Fruit fly (Drosophila melanogaster) whole organism, wandering third instar larva: ENCODE results near the gene CG42671.

Experiments used
- Abd-B ChIP-seq: fragments of >200 bp; optimal IDR thresholded peaks from 2 replicates; lab custom pipeline; 2017; ENCODE audit warnings: missing biosample characterization, missing genetic modification characterization
- CG32264 ChIP-seq: fragments of 200-800 bp; sonication (Bioruptor generic); optimal IDR thresholded peaks from 2 replicates; lab custom pipeline; 2016; ENCODE audit warnings: missing biosample characterization, missing genetic modification characterization
- CG9705 ChIP-seq: fragments of 200-800 bp; sonication (Bioruptor generic); optimal IDR thresholded peaks from 2 replicates; lab custom pipeline; 2018; ENCODE audit warnings: missing biosample characterization, mild to moderate bottlenecking, missing genetic modification characterization
- CrebA ChIP-seq: fragments of 200-800 bp; sonication (Bioruptor generic); optimal IDR thresholded peaks from 2 replicates; lab custom pipeline; 2016; ENCODE audit warnings: missing biosample characterization, mild to moderate bottlenecking, missing genetic modification characterization, borderline replicate concordance
- Dfd ChIP-seq: fragments of >200 bp; optimal IDR thresholded peaks from 2 replicates; lab custom pipeline; 2017; ENCODE audit warnings: missing biosample characterization, missing genetic modification characterization
- Dif ChIP-seq: fragments of 200-275, 200-300 bp; sonication (Bioruptor generic); optimal IDR thresholded peaks from 2 replicates; lab custom pipeline; 2018; ENCODE audit warnings: missing biosample characterization, missing genetic modification characterization; ENCODE audit not compliant: partially characterized antibody
- HLH106 ChIP-seq: fragments of 200-800 bp; optimal IDR thresholded peaks from 3 replicates; lab custom pipeline; 2019; ENCODE audit warnings: missing biosample characterization, mild to moderate bottlenecking, missing genetic modification characterization, moderate library complexity
- Hnf4 ChIP-seq: fragments of 200-800 bp; sonication (Bioruptor generic); optimal IDR thresholded peaks from 2 replicates; lab custom pipeline; 2016; ENCODE audit warnings: missing biosample characterization, mild to moderate bottlenecking, missing genetic modification characterization
- Hr78 ChIP-seq: fragments of >200 bp; optimal IDR thresholded peaks from 2 replicates; lab custom pipeline; 2017; ENCODE audit warnings: missing biosample characterization, missing genetic modification characterization
- Hr83 ChIP-seq: fragments of 200-300 bp; sonication (Bioruptor generic); optimal IDR thresholded peaks from 2 replicates; lab custom pipeline; 2016; ENCODE audit warnings: missing biosample characterization, mild to moderate bottlenecking, missing genetic modification characterization, moderate library complexity; ENCODE audit not compliant: poor library complexity, severe bottlenecking
- Jra ChIP-seq: sonication (Bioruptor generic); optimal IDR thresholded peaks from 2 replicates; lab custom pipeline; 2016; ENCODE audit warnings: missing biosample characterization, missing genetic modification characterization
- Mio ChIP-seq: sonication (Bioruptor generic); optimal IDR thresholded peaks from 2 replicates; lab custom pipeline; 2016; ENCODE audit warnings: missing biosample characterization, missing genetic modification characterization
- Myc ChIP-seq: fragments of >200 bp; optimal IDR thresholded peaks from 2 replicates; lab custom pipeline; 2017
- OdsH ChIP-seq: fragments of 200-800 bp; sonication (Bioruptor generic); optimal IDR thresholded peaks from 2 replicates; lab custom pipeline; 2016; ENCODE audit warnings: missing biosample characterization, mild to moderate bottlenecking, missing genetic modification characterization
- Sp1 ChIP-seq: fragments of 200-800 bp; sonication (Bioruptor generic); optimal IDR thresholded peaks from 3 replicates; lab custom pipeline; 2019; ENCODE audit warnings: missing biosample characterization, mild to moderate bottlenecking, missing genetic modification characterization, moderate library complexity
- br ChIP-seq: fragments of 200-800 bp; sonication (Bioruptor generic); optimal IDR thresholded peaks from 2 replicates; lab custom pipeline; 2016; ENCODE audit warnings: missing biosample characterization, missing genetic modification characterization
- brk ChIP-seq: fragments of 200-800 bp; sonication (Bioruptor generic); optimal IDR thresholded peaks from 2 replicates; lab custom pipeline; 2016; ENCODE audit warnings: missing biosample characterization, mild to moderate bottlenecking, missing genetic modification characterization
- dl ChIP-seq, 2 experiments: fragments of 175-275, 200-275 bp in 1 of 2; fragments of 200-275 bp in 1 of 2; sonication (Bioruptor generic); optimal IDR thresholded peaks; lab custom pipeline; 2018; ENCODE audit warnings: mild to moderate bottlenecking in 2 of 2, missing biosample characterization in 2 of 2, missing genetic modification characterization in 2 of 2, moderate library complexity in 2 of 2; ENCODE audit not compliant: partially characterized antibody in 2 of 2, insufficient read depth in 1 of 2
- dsf ChIP-seq: sonication (Bioruptor generic); optimal IDR thresholded peaks from 2 replicates; lab custom pipeline; 2016; ENCODE audit warnings: missing biosample characterization, missing genetic modification characterization, borderline replicate concordance
- foxo ChIP-seq, 2 experiments: fragments of 200-800 bp; sonication (Bioruptor generic); optimal IDR thresholded peaks; 2 replicates in 1 of 2; 3 replicates in 1 of 2; lab custom pipeline; 2016 to 2017; ENCODE audit warnings: missing biosample characterization in 2 of 2, missing genetic modification characterization in 2 of 2
- fru ChIP-seq: fragments of 200-800 bp; sonication (Bioruptor generic); optimal IDR thresholded peaks from 3 replicates; lab custom pipeline; 2016; ENCODE audit warnings: missing biosample characterization, mild to moderate bottlenecking, missing genetic modification characterization
- lola ChIP-seq: fragments of >200 bp; optimal IDR thresholded peaks from 2 replicates; lab custom pipeline; 2017; ENCODE audit warnings: missing biosample characterization, missing genetic modification characterization
- pan ChIP-seq: fragments of >200 bp; optimal IDR thresholded peaks from 2 replicates; lab custom pipeline; 2017
- psq ChIP-seq: fragments of 200-800 bp; sonication (Bioruptor generic); optimal IDR thresholded peaks from 3 replicates; lab custom pipeline; 2017; ENCODE audit warnings: missing biosample characterization, mild to moderate bottlenecking, missing genetic modification characterization, moderate library complexity
- rgr ChIP-seq: fragments of 200-800 bp; sonication (Bioruptor generic); optimal IDR thresholded peaks from 3 replicates; lab custom pipeline; 2016; ENCODE audit warnings: missing biosample characterization, mild to moderate bottlenecking, missing genetic modification characterization
- sv ChIP-seq: fragments of 200-800 bp; sonication (Bioruptor generic); optimal IDR thresholded peaks from 3 replicates; lab custom pipeline; 2016; ENCODE audit warnings: missing biosample characterization, missing genetic modification characterization
- tai ChIP-seq: sonication (Bioruptor generic); optimal IDR thresholded peaks from 2 replicates; lab custom pipeline; 2016; ENCODE audit warnings: missing biosample characterization, missing genetic modification characterization
- woc ChIP-seq: sonication (Bioruptor generic); optimal IDR thresholded peaks from 2 replicates; lab custom pipeline; 2016; ENCODE audit warnings: missing biosample characterization, mild to moderate bottlenecking, missing genetic modification characterization

Gene CG42671

DNA sequence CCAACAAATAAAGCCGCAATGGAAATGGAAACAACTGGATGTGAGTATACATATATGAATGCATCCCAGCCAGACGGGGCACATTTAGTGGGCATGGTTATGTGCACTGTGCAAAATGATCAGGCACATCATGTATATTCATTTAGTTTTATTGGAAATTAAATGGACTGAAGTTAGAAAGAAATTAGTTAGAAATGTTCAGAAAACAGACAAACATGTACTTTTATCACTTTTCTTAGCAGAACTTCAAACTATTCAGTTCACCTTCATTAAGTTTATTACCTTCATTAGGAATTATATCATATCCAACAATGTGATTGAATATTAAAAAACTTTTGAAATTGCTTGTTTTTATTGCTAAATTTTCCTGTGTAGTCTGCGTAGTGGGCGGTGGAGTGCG, 27.5 kb upstream of the CG42671 start:
- TF ChIP-seq Mio (GFP tag; lab: Kevin White, UChicago) (no peak), OdsH (GFP tag; lab: Kevin White, UChicago) (no peak), Hr78 (GFP tag; lab: Kevin White, UChicago) (no peak), foxo (GFP tag; optimal IDR thresholded peaks at IDR 0.05; lab: Kevin White, UChicago) (peak in 1 of 2 experiments; percentile 5), fru (GFP tag; lab: Kevin White, UChicago) (peak; percentile 5)

DNA sequence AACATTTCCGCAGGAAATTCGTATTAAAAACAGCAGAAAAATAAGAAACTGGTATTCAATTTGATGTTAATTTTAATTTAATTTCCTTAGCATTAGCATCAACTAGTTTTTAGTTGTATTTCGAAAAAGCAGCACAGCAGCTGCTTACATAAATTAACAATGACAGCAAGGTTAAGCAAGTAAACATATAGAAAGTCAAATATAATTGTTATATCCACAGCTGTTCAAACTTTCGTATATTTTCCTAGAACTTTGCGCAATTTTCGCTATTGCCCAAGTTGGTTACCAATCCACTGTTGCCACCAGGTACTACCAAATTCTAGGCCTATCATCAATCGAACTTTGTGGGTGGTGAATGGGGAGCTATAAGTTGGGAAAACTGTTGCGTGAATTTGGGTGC, 24.3 kb upstream of the CG42671 start:
- no peak for TF ChIP-seq Jra (GFP tag; lab: Kevin White, UChicago)
- TF ChIP-seq, all 38 proteins: peak for 0

DNA sequence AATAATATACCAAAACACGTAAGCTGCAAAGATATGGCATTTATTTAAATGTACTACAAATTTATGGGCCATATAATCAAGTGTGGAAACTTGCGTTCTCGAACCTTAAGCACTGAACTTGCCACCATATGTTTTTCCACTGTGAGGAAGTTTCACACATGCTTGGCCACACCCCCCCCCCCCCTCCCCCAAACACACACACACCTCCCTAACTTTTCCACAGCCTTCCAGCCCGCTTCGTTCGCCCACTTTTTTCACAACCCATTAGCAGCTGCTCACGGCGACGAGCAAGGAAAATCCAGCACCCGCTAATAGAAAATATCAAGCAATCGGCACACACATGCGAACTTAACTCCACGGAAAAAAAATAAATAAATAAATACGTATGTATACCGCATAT, 19.0 kb upstream of the CG42671 start:
- TF ChIP-seq Hr78 (GFP tag; lab: Kevin White, UChicago) (no peak), CrebA (GFP tag; lab: Kevin White, UChicago) (no peak), foxo (GFP tag; optimal IDR thresholded peaks at IDR 0.05; lab: Kevin White, UChicago) (no peak), Dfd (GFP tag; lab: Kevin White, UChicago) (peak; percentile 28)

DNA sequence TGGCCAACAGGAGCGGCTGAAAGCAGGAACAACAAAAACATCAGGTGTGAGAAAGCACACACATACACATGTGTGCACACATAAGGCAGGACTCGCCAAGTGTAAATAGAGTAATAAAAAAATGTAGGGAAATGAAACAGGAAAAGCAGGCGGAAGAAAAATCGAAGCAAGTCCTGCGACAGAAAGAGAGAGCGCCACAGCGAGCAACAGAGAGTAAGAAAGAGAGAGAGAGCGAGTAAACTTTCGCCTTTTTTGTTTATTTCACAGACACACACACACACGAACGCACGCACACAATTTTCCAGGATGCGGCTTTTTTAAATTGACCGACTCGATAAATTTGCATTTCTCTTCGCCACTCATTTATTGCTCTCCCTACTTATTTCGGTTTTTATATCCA, 17.4 kb upstream of the CG42671 start:
- TF ChIP-seq HLH106 (tag; lab: Kevin White, UChicago) (no peak), Dfd (GFP tag; lab: Kevin White, UChicago) (peak; percentile 10)
- TF ChIP-seq, all 38 proteins: peak for 1

DNA sequence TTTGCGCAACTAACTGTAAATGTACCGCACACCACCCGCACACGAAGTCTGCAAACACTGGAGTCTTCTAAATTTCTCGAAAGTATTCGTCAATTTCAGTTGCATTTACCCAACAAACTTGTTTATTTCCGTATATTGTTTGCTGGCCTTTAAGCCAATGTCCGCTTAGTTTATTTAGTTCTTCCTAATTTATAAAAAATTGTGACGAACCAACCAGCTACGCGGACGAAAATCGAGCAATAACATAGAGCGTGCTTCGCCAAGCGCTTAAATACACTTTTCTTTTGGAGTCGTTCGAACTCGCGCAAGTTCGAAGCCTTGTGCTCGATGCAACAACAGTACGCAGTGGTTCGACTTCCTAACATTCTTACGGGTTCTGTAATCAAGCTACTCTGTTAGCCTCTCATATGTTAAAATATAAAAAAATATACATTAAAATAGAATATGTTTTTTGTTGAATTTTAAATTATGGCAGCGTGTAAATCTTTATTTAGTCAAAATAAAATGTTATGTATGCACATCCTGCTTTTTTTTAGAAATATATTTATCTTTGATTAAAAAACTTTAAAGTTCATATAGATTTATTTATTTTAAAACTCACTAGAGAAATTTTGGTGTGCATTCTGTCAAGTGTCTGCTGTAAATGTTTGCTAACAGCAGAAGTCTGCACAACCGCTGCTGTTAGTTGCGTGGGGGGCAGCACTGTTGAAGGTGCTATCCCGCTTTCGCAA, 16.8 kb upstream of the CG42671 start, which contains the start of gene GlcAT-P:
TSS of gene GlcAT-P (minus strand) at position 246 of the 731 bp plus-strand sequence.
- TF ChIP-seq HLH106 (tag; lab: Kevin White, UChicago) (peak; percentile 69), woc (GFP tag; lab: Kevin White, UChicago) (peak; percentile 45), Sp1 (GFP tag; lab: Kevin White, UChicago) (peak; percentile 69), fru (GFP tag; lab: Kevin White, UChicago) (peak; percentile 56), br (GFP tag; lab: Kevin White, UChicago) (no peak), Hr78 (GFP tag; lab: Kevin White, UChicago) (no peak), Myc (lab: Kevin White, UChicago) (no peak), CG9705 (GFP tag; lab: Kevin White, UChicago) (peak; percentile 2), psq (GFP tag; lab: Kevin White, UChicago) (peak; percentile 59), sv (peak; percentile 36), tai (GFP tag; lab: Kevin White, UChicago) (no peak), Mio (GFP tag; lab: Kevin White, UChicago) (no peak), Hnf4 (GFP tag; lab: Kevin White, UChicago) (peak; percentile 2), dl (GFP tag; optimal IDR thresholded peaks at IDR 0.05; lab: Kevin White, UChicago; ENCODE audit: insufficient read depth in 1 of 2, partially characterized antibody in 2 of 2) (no peak), Abd-B (GFP tag; lab: Kevin White, UChicago) (no peak), brk (GFP tag; lab: Kevin White, UChicago) (peak; percentile 60), Dif (GFP tag; lab: Kevin White, UChicago) (no peak), rgr (GFP tag; lab: Kevin White, UChicago) (peak; percentile 45), OdsH (GFP tag; lab: Kevin White, UChicago) (peak; percentile 57), Hr83 (GFP tag; lab: Kevin White, UChicago) (no peak), pan (lab: Kevin White, UChicago) (no peak), foxo (GFP tag; optimal IDR thresholded peaks at IDR 0.05; lab: Kevin White, UChicago) (peak in 1 of 2 experiments; percentile 63), CG32264 (GFP tag; lab: Kevin White, UChicago) (no peak), lola (GFP tag; lab: Kevin White, UChicago) (no peak), dsf (GFP tag; lab: Kevin White, UChicago) (no peak)
- TF ChIP-seq, all 38 proteins: peak for 12
